Worm (Caenorhabditis elegans): ENCODE data around the gene rab-14.

Gene rab-14

DNA sequence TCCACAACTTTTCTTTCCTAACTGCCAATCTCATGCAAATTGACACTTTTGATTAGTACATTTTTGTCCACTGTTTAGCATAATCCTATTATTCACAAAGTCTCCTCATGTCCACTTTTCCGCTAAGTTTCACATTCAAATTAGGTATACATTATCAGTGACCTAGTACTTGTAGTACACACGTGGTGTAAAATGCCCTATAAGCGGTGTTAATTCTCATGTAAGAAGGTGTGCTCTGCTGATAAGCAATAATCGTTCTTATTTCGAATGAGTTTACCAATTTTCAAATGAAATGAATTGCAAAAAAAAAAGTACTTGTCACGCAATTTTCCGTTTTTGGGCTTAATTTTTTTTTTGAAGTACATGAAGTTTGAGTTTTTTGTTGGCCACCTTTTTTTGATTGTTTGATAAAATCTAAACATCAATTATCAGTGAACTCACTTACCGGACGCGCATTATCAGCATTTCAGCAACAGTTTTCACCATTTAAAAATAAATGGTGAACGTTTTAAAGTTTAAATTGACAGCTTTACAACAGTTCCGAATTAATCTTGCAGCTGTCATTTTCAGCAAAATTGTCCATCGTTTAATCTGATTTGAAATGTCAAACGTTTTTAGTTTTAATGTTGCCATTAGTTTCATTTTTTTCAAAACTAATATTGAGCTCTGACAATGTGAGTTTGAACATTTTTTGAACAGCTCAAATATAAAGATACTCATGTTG lies 7.6 kb downstream of the rab-14 start:
- TF ChIP-seq elt-2 (tag; optimal IDR thresholded peaks at IDR 0.05): peak; percentile 75
- no peak for TF ChIP-seq ceh-48 (tag; optimal IDR thresholded peaks at IDR 0.05)
- TF ChIP-seq ceh-22 (tag; optimal IDR thresholded peaks at IDR 0.05): no peak
- TF ChIP-seq dmd-4 (tag; optimal IDR thresholded peaks at IDR 0.05; ENCODE audit: borderline replicate concordance): no peak
- TF ChIP-seq sdc-2 (tag; optimal IDR thresholded peaks at IDR 0.05): no peak

DNA sequence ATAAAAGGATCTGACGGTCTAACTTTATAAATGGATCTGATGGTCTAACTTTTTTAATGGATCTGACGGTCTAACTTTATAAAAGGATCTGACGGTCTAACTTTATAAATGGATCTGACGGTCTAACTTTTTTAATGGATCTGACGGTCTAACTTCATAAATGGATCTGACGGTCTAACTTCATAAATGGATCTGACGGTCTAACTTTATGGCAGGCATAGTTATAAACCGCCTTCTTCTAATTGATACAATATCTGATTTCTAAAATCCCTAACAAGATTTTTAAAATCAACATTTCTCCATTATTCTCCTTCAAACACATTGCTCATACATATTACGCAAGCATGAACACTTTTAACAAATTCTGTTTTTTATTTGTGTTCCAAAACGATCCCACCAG lies 9.4 kb downstream of the rab-14 start, which contains the start of gene K09A9.8:
Gene K09A9.8 (minus strand): TSS at position 101 of the 400 bp plus-strand sequence.
- TF ChIP-seq ceh-31 (tag; optimal IDR thresholded peaks at IDR 0.05) (no peak), tbx-7 (tag; optimal IDR thresholded peaks at IDR 0.05) (no peak), eyg-1 (tag; optimal IDR thresholded peaks at IDR 0.05) (no peak), K09A11.1 (tag; optimal IDR thresholded peaks at IDR 0.05; ENCODE audit: insufficient read depth) (no peak), ceh-19 (GFP tag; optimal IDR thresholded peaks at IDR 0.05) (no peak), ceh-6 (GFP tag; optimal IDR thresholded peaks at IDR 0.05) (no peak), sdc-2 (tag; optimal IDR thresholded peaks at IDR 0.05) (no peak), C08G9.2 (tag; optimal IDR thresholded peaks at IDR 0.05) (no peak), hlh-8 (tag; optimal IDR thresholded peaks at IDR 0.05) (no peak)

DNA sequence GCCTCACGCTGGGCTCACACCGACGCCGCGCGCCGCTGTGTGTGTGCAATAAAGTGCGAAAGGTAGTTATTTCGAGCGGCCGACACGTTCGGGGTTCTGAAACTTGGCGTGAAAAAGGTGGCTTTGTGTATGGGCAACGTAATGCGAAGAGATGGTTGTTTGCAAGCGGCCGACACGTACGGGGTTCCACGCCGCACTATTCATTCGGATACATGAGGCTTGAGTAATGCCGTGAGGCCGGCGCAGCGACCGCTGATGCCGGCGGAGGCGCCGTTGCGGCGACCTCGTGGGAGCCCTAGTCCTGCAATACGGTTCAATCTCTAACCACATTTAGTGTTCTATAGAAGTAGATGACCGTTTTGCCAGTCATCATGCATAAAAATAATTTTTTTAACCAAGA lies 12.4 kb downstream of the rab-14 start:
- TF ChIP-seq che-1 (tag; optimal IDR thresholded peaks at IDR 0.05): no peak
- peak; percentile 33 for TF ChIP-seq elt-4 (tag; optimal IDR thresholded peaks at IDR 0.05)
- TF ChIP-seq pqm-1 (tag; optimal IDR thresholded peaks at IDR 0.05): no peak

DNA sequence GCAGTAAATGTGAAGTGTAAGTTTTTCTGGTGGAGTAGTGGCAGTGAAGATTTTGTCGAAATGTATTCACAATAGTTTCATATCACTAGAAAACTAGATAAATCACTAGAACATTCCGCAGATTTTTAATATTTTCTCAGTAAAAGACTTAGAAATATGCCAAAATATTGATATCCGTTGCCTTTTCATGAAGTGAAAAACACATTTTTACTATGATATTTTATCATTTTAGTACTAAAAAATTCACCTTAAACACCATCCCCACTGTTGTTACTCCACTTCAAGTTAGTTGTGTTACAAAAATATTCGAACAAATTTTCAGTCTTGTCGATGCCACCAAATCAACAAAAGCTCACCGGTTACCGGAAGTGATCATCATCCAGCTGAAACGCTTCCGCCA lies 13.1 kb downstream of the rab-14 start:
- TF ChIP-seq Y22D7AL.16 (tag; optimal IDR thresholded peaks at IDR 0.05): no peak
- TF ChIP-seq pha-4 (tag; optimal IDR thresholded peaks at IDR 0.05): no peak
- TF ChIP-seq pros-1 (tag; optimal IDR thresholded peaks at IDR 0.05): no peak
- TF ChIP-seq unc-42 (tag; optimal IDR thresholded peaks at IDR 0.05): no peak
- TF ChIP-seq nfya-1 (tag; optimal IDR thresholded peaks at IDR 0.05): no peak
- TF ChIP-seq ceh-9 (tag; optimal IDR thresholded peaks at IDR 0.05): no peak

DNA sequence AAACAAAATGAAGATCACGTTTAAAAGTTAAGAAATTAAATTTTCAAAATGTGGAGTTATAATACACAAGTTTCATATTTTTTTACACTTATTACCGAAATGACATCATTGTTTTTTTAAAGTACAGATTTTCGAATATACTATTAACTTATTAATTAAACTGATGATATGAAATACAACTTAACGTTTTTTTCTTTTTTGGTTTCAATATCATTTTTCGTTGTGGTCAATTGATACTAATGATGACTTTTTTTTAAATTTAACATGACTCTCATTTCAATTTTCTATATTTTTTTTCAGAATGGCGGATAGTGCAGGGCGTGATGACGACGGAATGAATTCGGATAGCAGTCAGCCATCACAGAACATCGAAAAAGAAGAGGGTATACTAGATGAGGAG lies 15.4 kb downstream of the rab-14 start, which contains the start of gene usp-33:
Gene usp-33 (plus strand): TSS at position 301 of the 400 bp plus-strand sequence.
- TF ChIP-seq sox-2 (GFP tag; IDR thresholded peaks at IDR 0.05) (no peak), ceh-24 (tag; optimal IDR thresholded peaks at IDR 0.05) (no peak), elt-2 (tag; optimal IDR thresholded peaks at IDR 0.05) (no peak), npax-4 (tag; optimal IDR thresholded peaks at IDR 0.05) (no peak), ets-4 (tag; optimal IDR thresholded peaks at IDR 0.05) (no peak), ceh-19 (GFP tag; optimal IDR thresholded peaks at IDR 0.05) (no peak), unc-3 (GFP tag; conservative IDR thresholded peaks at IDR 0.05) (no peak), unc-3 (tag; optimal IDR thresholded peaks at IDR 0.05) (no peak), sdc-2 (tag; optimal IDR thresholded peaks at IDR 0.05) (no peak), ttx-3 (tag; optimal IDR thresholded peaks at IDR 0.05) (no peak), ceh-34 (tag; optimal IDR thresholded peaks at IDR 0.05) (no peak), fax-1 (tag; optimal IDR thresholded peaks at IDR 0.05) (no peak)

DNA sequence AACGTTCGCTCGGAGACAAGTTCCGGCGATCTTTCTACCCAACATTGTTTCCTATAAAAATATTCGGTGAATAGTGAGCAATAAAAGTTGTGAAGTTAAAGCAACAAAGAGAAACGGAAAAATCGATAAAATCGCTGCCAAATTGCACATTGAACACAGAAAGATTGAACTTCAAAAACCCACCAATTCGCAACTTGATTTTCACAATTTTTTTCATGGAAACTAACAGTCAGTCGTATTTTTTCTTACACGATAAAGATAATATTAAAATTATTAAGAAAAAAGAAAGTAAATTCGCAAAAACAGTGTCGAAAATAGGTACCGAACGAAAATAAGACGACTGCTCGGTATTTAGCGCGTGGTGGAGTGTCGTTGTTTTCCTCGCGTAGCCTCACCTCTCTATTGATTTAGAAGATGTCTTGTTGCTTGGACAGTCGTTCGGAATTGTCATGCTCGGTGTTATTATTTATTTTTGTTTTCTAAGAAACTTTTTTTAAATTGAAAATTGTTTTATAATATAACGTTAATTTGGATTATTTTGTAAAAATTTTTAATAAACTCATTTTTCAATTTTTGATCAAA lies 16.0 kb downstream of the rab-14 start, which contains the start of gene gas-1:
Gene gas-1 (minus strand): TSS at position 51 of the 582 bp plus-strand sequence.
- no peak for TF ChIP-seq unc-42 (tag; optimal IDR thresholded peaks at IDR 0.05)
- TF ChIP-seq madf-2 (tag; optimal IDR thresholded peaks at IDR 0.05): no peak
